ENCODE assay signal across 4 fruit fly cellular contexts in the genomic region with DNA sequence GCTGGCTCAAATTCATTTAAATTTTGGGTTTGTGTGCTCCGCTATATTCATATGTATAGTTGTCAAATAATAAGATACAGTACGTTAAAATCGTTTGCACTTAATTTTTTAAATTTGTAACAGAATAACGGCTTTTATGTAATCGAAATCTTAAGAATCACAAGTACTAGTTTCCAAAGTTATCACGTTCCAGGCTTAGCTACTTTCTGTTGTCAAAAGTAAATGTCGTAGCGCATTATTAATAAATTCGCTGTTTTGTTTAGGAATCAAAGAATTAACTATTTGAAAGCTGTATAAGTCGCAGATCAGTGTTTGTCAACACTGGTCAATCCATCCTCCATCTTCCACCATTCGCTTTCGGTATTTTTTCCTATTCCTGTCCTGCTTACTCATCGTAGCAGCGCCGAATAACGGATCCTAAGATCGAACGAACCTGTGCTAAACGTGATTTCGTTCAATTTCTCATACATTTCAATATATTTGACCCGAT.
A peak's percentile ranks its signal among the peaks of the same experiment; 100 is the strongest.
TF ChIP-seq lines count a peak whose summit lies in the region.

A gene (minus strand): TSS at position 51 of the 490 bp plus-strand sequence.
A gene (plus strand): TSS at position 103 of the 490 bp plus-strand sequence.
A gene (plus strand): TSS at position 103 of the 490 bp plus-strand sequence.

- TF ChIP-seq CTCF in whole organism, embryonic (GFP tag; optimal IDR thresholded peaks at IDR 0.05; lab: Kevin White, UChicago), result no peak

TF ChIP-seq in whole organism, adult, 20 proteins besides CTCF, POLR2A, EP300 and RAD21:
- no peak for TF ChIP-seq CG33017 (tag; optimal IDR thresholded peaks at IDR 0.05; lab: Kevin White, UChicago)
- TF ChIP-seq Mnt (GFP tag; optimal IDR thresholded peaks at IDR 0.05; lab: Kevin White, UChicago), result no peak
- TF ChIP-seq pad (GFP tag; optimal IDR thresholded peaks at IDR 0.05; lab: Kevin White, UChicago), result no peak
- peak; percentile 43 for TF ChIP-seq ovo (GFP tag; optimal IDR thresholded peaks at IDR 0.05; lab: Kevin White, UChicago)

TF ChIP-seq in whole organism, embryonic, 481 proteins besides CTCF, POLR2A, EP300 and RAD21 (continues in another document):
- TF ChIP-seq Nf-YA (GFP tag; IDR thresholded peaks at IDR 0.05; lab: Robert Waterston, UW) (no peak), CG17361 (GFP tag; IDR thresholded peaks at IDR 0.05; lab: Robert Waterston, UW) (no peak), phol (tag; optimal IDR thresholded peaks at IDR 0.05; lab: Kevin White, UChicago) (peak; percentile 84), CG17912 (GFP tag; optimal IDR thresholded peaks at IDR 0.05; lab: Kevin White, UChicago) (no peak), Sox102F (GFP tag; optimal IDR thresholded peaks at IDR 0.05; lab: Kevin White, UChicago) (no peak), Awh (GFP tag; IDR thresholded peaks at IDR 0.05; lab: Robert Waterston, UW) (0 out of 2 replicates have a peak, but pooled peaks have one; percentile 9), NFAT (GFP tag; IDR thresholded peaks at IDR 0.05; lab: Robert Waterston, UW) (no peak), CG14710 (tag; optimal IDR thresholded peaks at IDR 0.05; lab: Kevin White, UChicago) (no peak), Nf-YB (GFP tag; optimal IDR thresholded peaks at IDR 0.05; lab: Kevin White, UChicago) (no peak), stwl (tag; optimal IDR thresholded peaks at IDR 0.05; lab: Kevin White, UChicago) (peak; percentile 74), CG2120 (GFP tag; optimal IDR thresholded peaks at IDR 0.05; lab: Kevin White, UChicago) (no peak), CG9797 (GFP tag; optimal IDR thresholded peaks at IDR 0.05; lab: Kevin White, UChicago) (peak; percentile 2), CG7786 (GFP tag; optimal IDR thresholded peaks at IDR 0.05; lab: Kevin White, UChicago) (no peak), CG3407 (GFP tag; optimal IDR thresholded peaks at IDR 0.05; lab: Kevin White, UChicago) (no peak), inv (GFP tag; IDR thresholded peaks at IDR 0.05; lab: Robert Waterston, UW; ENCODE audit: partially characterized antibody) (no peak), pros (GFP tag; optimal IDR thresholded peaks at IDR 0.05; lab: Kevin White, UChicago) (no peak), Pdp1 (GFP tag; optimal IDR thresholded peaks at IDR 0.05; lab: Kevin White, UChicago) (peak in 1 of 2 experiments; percentile 60), D19B (GFP tag; optimal IDR thresholded peaks at IDR 0.05; lab: Kevin White, UChicago) (no peak), CG5180 (GFP tag; optimal IDR thresholded peaks at IDR 0.05; lab: Kevin White, UChicago) (no peak), CG18262 (tag; optimal IDR thresholded peaks at IDR 0.05; lab: Kevin White, UChicago) (no peak), CG42726 (GFP tag; IDR thresholded peaks at IDR 0.05; lab: Robert Waterston, UW; ENCODE audit: partially characterized antibody) (no peak), Dp (GFP tag; optimal IDR thresholded peaks at IDR 0.05; lab: Kevin White, UChicago) (peak; percentile 17), TFAM (GFP tag; optimal IDR thresholded peaks at IDR 0.05; lab: Kevin White, UChicago) (no peak), Med (GFP tag; lab: Kevin White, UChicago) (peak; percentile 26), CG10267 (tag; optimal IDR thresholded peaks at IDR 0.05; lab: Kevin White, UChicago) (peak; percentile 81), pzg (GFP tag; optimal IDR thresholded peaks at IDR 0.05; lab: Kevin White, UChicago) (peak; percentile 9), ac (GFP tag; optimal IDR thresholded peaks at IDR 0.05; lab: Kevin White, UChicago) (no peak)

TF ChIP-seq in whole organism, prepupa, 60 proteins besides CTCF, POLR2A, EP300 and RAD21:
- TF ChIP-seq Eip93F (GFP tag; optimal IDR thresholded peaks at IDR 0.05; lab: Kevin White, UChicago), result no peak
- peak; percentile 54 for TF ChIP-seq Eip78C (GFP tag; lab: Kevin White, UChicago)
TF ChIP-seq in whole organism, prepupa: peak in this region for 1.

TF ChIP-seq in whole organism, wandering third instar larva, 38 proteins besides CTCF, POLR2A, EP300 and RAD21:
- TF ChIP-seq psq (GFP tag; optimal IDR thresholded peaks at IDR 0.05; lab: Kevin White, UChicago) (peak; percentile 41), brk (GFP tag; optimal IDR thresholded peaks at IDR 0.05; lab: Kevin White, UChicago) (no peak)
